Worm (Caenorhabditis elegans): ENCODE results near the gene F47E1.20.

F47E1.20 gene

DNA sequence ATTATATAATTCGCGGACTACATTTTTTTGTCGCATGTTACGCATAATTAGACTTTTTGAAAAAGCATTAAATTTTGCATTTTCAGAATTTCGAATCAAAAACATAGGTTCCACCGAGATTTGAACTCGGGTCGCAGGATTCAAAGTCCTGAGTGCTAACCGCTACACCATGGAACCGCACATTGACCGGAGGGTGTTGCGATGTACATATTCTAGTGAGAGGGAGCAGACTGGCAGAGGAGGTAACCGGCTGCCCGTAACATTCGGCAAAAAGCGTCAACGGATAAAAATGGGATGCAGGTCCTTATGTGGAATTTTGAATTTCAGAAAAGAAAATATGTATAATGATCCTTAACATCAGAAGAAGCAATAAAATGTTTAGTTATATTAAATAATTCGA is 29.4 kb downstream of the F47E1.20 start:
- TF ChIP-seq lin-13 (GFP tag; optimal IDR thresholded peaks at IDR 0.05): peak; percentile 43
- no peak for TF ChIP-seq pqm-1 (tag; optimal IDR thresholded peaks at IDR 0.05)
- peak; percentile 70; the same call in 1 of the 2 replicates for TF ChIP-seq arid-1 (GFP tag; conservative IDR thresholded peaks at IDR 0.05)
- peak; percentile 30 for TF ChIP-seq lir-3 (tag; optimal IDR thresholded peaks at IDR 0.05)
- TF ChIP-seq snpc-4 (tag; optimal IDR thresholded peaks at IDR 0.05): no peak
- peak; percentile 66 for TF ChIP-seq dmd-9 (GFP tag; IDR thresholded peaks at IDR 0.05)
- no peak for TF ChIP-seq fkh-10 (GFP tag; optimal IDR thresholded peaks at IDR 0.05)
- TF ChIP-seq set-16 (GFP tag; IDR thresholded peaks at IDR 0.05): no peak
- no peak for TF ChIP-seq mes-2 (tag; optimal IDR thresholded peaks at IDR 0.05; ENCODE audit: poor library complexity, severe bottlenecking)
- TF ChIP-seq tra-1 (GFP tag; IDR thresholded peaks at IDR 0.05): no peak
- no peak for TF ChIP-seq nhr-102 (tag; optimal IDR thresholded peaks at IDR 0.05)
- no peak for TF ChIP-seq hif-1 (tag; optimal IDR thresholded peaks at IDR 0.05)
- no peak for TF ChIP-seq fos-1 (tag; optimal IDR thresholded peaks at IDR 0.05)
- peak; percentile 36 for TF ChIP-seq nhr-48 (tag; optimal IDR thresholded peaks at IDR 0.05)
- peak; percentile 6 for TF ChIP-seq spr-3 (GFP tag; optimal IDR thresholded peaks at IDR 0.05)
- TF ChIP-seq madf-5 (GFP tag; IDR thresholded peaks at IDR 0.05): peak in 1 of 2 experiments; percentile 72; a peak in 2 of 4 replicates
- TF ChIP-seq F26F4.8 (GFP tag; conservative IDR thresholded peaks at IDR 0.05): peak; percentile 86
- TF ChIP-seq lin-29 (GFP tag; IDR thresholded peaks at IDR 0.05): no peak
- 0 out of 2 replicates have a peak, but pooled peaks have one; percentile 51 for TF ChIP-seq F44E2.7 (GFP tag; IDR thresholded peaks at IDR 0.05)
- no peak for TF ChIP-seq dpl-1 (GFP tag; optimal IDR thresholded peaks at IDR 0.05)
- TF ChIP-seq ces-1 (GFP tag; optimal IDR thresholded peaks at IDR 0.05): no peak
- peak; percentile 36 for TF ChIP-seq rbr-2 (tag; optimal IDR thresholded peaks at IDR 0.05)
- TF ChIP-seq lin-1 (GFP tag; IDR thresholded peaks at IDR 0.05): no peak
- TF ChIP-seq php-3 (GFP tag; IDR thresholded peaks at IDR 0.05): no peak; the same call in 1 of the 2 replicates
- no peak for TF ChIP-seq mxl-3 (GFP tag; optimal IDR thresholded peaks at IDR 0.05)
- TF ChIP-seq daf-16 (GFP tag; optimal IDR thresholded peaks at IDR 0.05): peak in 1 of 2 experiments; percentile 79
- TF ChIP-seq daf-16 (tag; optimal IDR thresholded peaks at IDR 0.05): peak; percentile 44
- no peak for TF ChIP-seq T20F7.1 (GFP tag; optimal IDR thresholded peaks at IDR 0.05)
- TF ChIP-seq attf-4 (tag; optimal IDR thresholded peaks at IDR 0.05): no peak
- no peak for TF ChIP-seq zag-1 (tag; optimal IDR thresholded peaks at IDR 0.05)
- TF ChIP-seq zfp-2 (tag; optimal IDR thresholded peaks at IDR 0.05): no peak
- TF ChIP-seq aha-1 (tag): peak; percentile 97
- no peak for TF ChIP-seq ztf-11 (tag; optimal IDR thresholded peaks at IDR 0.05)
- TF ChIP-seq T26A8.4 (GFP tag; IDR thresholded peaks at IDR 0.05): no peak
- peak; percentile 42 for TF ChIP-seq dmd-6 (GFP tag; IDR thresholded peaks at IDR 0.05)
- TF ChIP-seq hlh-11 (tag; optimal IDR thresholded peaks at IDR 0.05): peak; percentile 12
- peak; percentile 34 for TF ChIP-seq F37D6.2 (tag; optimal IDR thresholded peaks at IDR 0.05)
- no peak for TF ChIP-seq unc-130 (GFP tag; optimal IDR thresholded peaks at IDR 0.05)
- no peak for TF ChIP-seq ama-1 (optimal IDR thresholded peaks at IDR 0.05)
- TF ChIP-seq Y48G9A.11 (GFP tag; IDR thresholded peaks at IDR 0.05): no peak
- TF ChIP-seq spr-1 (tag; optimal IDR thresholded peaks at IDR 0.05): peak; percentile 48
- TF ChIP-seq ceh-32 (tag; optimal IDR thresholded peaks at IDR 0.05; ENCODE audit: poor library complexity): no peak
- TF ChIP-seq dmd-8 (GFP tag; IDR thresholded peaks at IDR 0.05): peak; percentile 93
- TF ChIP-seq F49E8.2 (tag; optimal IDR thresholded peaks at IDR 0.05; ENCODE audit: borderline replicate concordance): peak; percentile 45
- peak; percentile 7 for TF ChIP-seq dve-1 (tag; optimal IDR thresholded peaks at IDR 0.05; ENCODE audit: insufficient read depth)
- TF ChIP-seq ceh-44 (GFP tag; IDR thresholded peaks at IDR 0.05): 0 out of 2 replicates have a peak, but pooled peaks have one; percentile 4
- TF ChIP-seq egl-43 (GFP tag; IDR thresholded peaks at IDR 0.05): no peak
- 0 out of 2 replicates have a peak, but pooled peaks have one; percentile 61 for TF ChIP-seq Y105C5A.15 (GFP tag; IDR thresholded peaks at IDR 0.05)
- peak; percentile 58 for TF ChIP-seq madf-9 (GFP tag; conservative IDR thresholded peaks at IDR 0.05)
- TF ChIP-seq lin-38 (GFP tag; IDR thresholded peaks at IDR 0.05): no peak; the same call in 1 of the 2 replicates
- TF ChIP-seq unc-62 (GFP tag; optimal IDR thresholded peaks at IDR 0.05 in 1 of 2): peak in 1 of 2 experiments; percentile 71
- TF ChIP-seq unc-62 (tag; optimal IDR thresholded peaks at IDR 0.05): no peak
